Fruit fly (Drosophila melanogaster): ENCODE results near the gene Atu.

The Atu gene

DNA sequence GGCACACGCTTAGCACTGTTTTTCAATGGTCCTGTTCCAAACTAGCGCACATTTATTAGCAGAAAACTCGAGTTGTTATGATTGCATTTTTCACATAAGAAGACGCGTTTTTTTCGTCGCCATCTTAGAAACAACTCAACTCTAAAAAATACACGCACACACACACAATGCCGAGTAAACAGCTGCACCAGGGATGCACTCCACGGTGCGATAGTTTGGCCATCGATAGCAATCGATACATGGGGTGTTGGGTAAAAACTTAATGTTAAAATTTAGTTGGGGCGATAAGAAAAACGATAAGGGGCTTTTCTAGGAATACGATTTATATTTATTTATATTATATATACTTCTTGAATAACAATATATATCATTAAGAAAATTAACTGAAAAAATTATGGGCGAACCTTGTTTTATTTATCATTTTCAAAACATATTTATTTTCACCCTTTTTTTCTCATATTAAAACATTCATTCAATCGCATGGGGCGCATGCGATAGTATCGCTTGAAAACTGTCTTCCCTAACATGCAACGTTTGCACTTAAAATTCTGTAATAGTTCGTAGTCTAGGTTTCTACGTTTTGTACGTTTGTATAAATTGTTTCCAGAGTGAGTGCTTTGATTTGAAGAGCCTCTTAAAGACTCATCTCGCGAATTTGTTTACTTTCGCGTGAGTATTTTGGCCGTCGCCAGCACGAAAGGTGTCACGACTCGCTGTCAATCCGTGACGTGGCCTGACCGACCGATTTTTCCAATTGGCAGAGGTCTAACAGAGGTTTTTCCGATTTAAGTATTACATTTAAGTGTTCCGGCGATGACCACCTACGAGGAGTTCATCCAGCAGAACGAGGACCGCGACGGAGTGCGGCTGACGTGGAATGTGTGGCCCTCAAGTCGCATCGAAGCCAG lies 35.7 kb downstream of the Atu start, which contains the start of the genes MTA1-like and Sec23 (continued):
- TF ChIP-seq topi (GFP tag; optimal IDR thresholded peaks at IDR 0.05) (peak; percentile 40), CG32006 (GFP tag; optimal IDR thresholded peaks at IDR 0.05) (peak; percentile 66), cyc (GFP tag; optimal IDR thresholded peaks at IDR 0.05) (peak; percentile 51), CG8632 (GFP tag; optimal IDR thresholded peaks at IDR 0.05) (peak; percentile 61), achi (GFP tag; optimal IDR thresholded peaks at IDR 0.05) (peak; percentile 63), CG6792 (GFP tag; optimal IDR thresholded peaks at IDR 0.05) (peak; percentile 58), dsx (GFP tag; optimal IDR thresholded peaks at IDR 0.05; ENCODE audit: poor library complexity, severe bottlenecking) (peak; percentile 48), Blimp-1 (GFP tag; optimal IDR thresholded peaks at IDR 0.05) (no peak), eg (GFP tag; IDR thresholded peaks at IDR 0.05) (0 out of 3 replicates have a peak, but pooled peaks have one; percentile 38), CG6163 (GFP tag; IDR thresholded peaks at IDR 0.05) (peak; percentile 31; the same call in 1 of the 3 replicates)

DNA sequence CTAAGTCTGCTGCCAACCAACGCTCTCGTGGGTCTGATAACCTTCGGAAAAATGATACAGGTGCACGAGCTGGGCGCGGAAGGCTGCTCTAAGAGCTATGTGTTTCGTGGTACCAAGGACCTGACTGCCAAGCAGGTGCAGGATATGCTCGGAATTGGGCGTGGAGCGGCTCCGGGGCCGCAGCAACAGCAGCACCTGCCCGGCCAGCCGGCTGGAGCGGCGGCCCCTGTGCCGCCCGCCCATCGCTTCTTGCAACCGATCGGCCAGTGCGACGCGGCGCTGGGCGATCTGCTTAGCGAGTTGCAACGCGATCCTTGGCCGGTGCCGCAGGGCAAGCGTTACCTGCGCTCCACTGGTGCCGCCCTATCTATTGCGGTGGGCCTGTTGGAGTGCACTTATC lies 36.7 kb downstream of the Atu start:
- TF ChIP-seq CG10631 (GFP tag; optimal IDR thresholded peaks at IDR 0.05) (no peak), salr (GFP tag; optimal IDR thresholded peaks at IDR 0.05) (no peak), CG4318 (GFP tag; optimal IDR thresholded peaks at IDR 0.05) (no peak), fd59A (GFP tag; optimal IDR thresholded peaks at IDR 0.05) (no peak), CG31627 (GFP tag; optimal IDR thresholded peaks at IDR 0.05) (no peak), CG6808 (GFP tag; optimal IDR thresholded peaks at IDR 0.05) (no peak), CG11294 (GFP tag; IDR thresholded peaks at IDR 0.05) (no peak), svp (GFP tag) (no peak), CG15336 (GFP tag; IDR thresholded peaks at IDR 0.05) (no peak), vri (GFP tag; optimal IDR thresholded peaks at IDR 0.05) (no peak), Eip93F (GFP tag; optimal IDR thresholded peaks at IDR 0.05) (no peak), fkh (GFP tag; optimal IDR thresholded peaks at IDR 0.05) (no peak), OdsH (GFP tag; optimal IDR thresholded peaks at IDR 0.05) (no peak), net (GFP tag; optimal IDR thresholded peaks at IDR 0.05) (no peak), CG6792 (GFP tag; optimal IDR thresholded peaks at IDR 0.05) (no peak), CG11902 (GFP tag; optimal IDR thresholded peaks at IDR 0.05) (no peak), Sox102F (GFP tag; optimal IDR thresholded peaks at IDR 0.05) (no peak)

DNA sequence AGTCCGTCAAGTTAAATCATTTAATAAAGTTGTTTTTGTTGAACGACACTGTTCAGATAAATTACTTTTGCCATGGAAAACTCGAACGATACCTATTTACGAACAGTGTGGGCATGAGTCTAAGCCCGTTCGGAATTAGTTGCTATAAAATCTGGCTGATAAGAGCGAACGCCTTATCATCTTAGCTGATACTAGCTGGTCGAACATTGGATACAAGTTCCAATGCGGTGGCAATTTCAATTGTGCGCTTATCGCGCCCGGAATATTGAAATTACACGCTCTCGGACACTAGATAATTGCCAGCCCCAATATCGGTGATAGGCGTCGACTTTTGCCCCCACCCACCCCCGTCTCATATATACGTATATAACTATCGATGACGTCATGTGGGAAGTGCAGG lies 40.7 kb downstream of the Atu start:
- TF ChIP-seq pdm3 (GFP tag; optimal IDR thresholded peaks at IDR 0.05) (no peak), Met (GFP tag; optimal IDR thresholded peaks at IDR 0.05) (no peak), CG8319 (GFP tag; optimal IDR thresholded peaks at IDR 0.05) (no peak), CG4318 (GFP tag; optimal IDR thresholded peaks at IDR 0.05) (no peak), fkh (GFP tag; optimal IDR thresholded peaks at IDR 0.05) (no peak), CG6163 (GFP tag; IDR thresholded peaks at IDR 0.05) (no peak), Hr4 (GFP tag; optimal IDR thresholded peaks at IDR 0.05) (no peak), vri (GFP tag; optimal IDR thresholded peaks at IDR 0.05) (no peak), CG11294 (GFP tag; IDR thresholded peaks at IDR 0.05) (no peak), topi (GFP tag; optimal IDR thresholded peaks at IDR 0.05) (no peak), dsx (GFP tag; optimal IDR thresholded peaks at IDR 0.05; ENCODE audit: poor library complexity, severe bottlenecking) (no peak), CG6854 (GFP tag; optimal IDR thresholded peaks at IDR 0.05) (no peak), Hr39 (GFP tag; optimal IDR thresholded peaks at IDR 0.05) (no peak), svp (GFP tag) (no peak)

DNA sequence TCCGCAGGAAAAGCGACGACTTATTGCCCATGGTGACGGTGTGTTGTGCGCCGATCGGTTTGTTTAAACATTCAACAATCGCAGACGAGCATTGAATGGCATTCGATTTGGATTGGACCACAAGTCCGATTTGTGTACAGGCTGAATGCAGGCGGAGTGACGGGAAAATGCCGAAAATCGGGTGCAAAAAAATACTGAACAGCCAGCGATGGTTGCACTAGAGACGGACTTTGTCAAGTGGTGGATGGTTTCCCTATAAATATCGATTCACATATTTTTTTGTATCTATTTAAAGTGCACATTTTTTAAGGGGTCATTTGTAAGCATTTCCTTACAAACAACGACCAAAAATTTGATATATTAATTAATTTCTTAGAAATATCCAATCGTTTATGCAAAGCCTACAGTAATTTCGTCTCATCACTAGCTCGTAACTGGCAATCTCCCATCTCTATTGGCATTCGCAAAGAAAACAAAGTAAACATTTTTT lies 41.6 kb downstream of the Atu start, which contains the start of the genes elm and MED27:
TSS of gene elm (minus strand) at position 170 of the 490 bp plus-strand sequence.
TSS of gene MED27 (plus strand) at position 448 of the 490 bp plus-strand sequence.
- TF ChIP-seq CG31627 (GFP tag; optimal IDR thresholded peaks at IDR 0.05) (peak; percentile 97), pdm3 (GFP tag; optimal IDR thresholded peaks at IDR 0.05) (peak; percentile 94), Lpt (GFP tag; optimal IDR thresholded peaks at IDR 0.05) (peak; percentile 76), fd59A (GFP tag; optimal IDR thresholded peaks at IDR 0.05) (peak; percentile 80), fkh (GFP tag; optimal IDR thresholded peaks at IDR 0.05) (peak; percentile 96), Smox (GFP tag; optimal IDR thresholded peaks at IDR 0.05) (peak; percentile 92), dac (GFP tag; optimal IDR thresholded peaks at IDR 0.05) (peak; percentile 64), CG11294 (GFP tag; IDR thresholded peaks at IDR 0.05) (peak; percentile 67; the same call in 1 of the 2 replicates), CG10669 (GFP tag; optimal IDR thresholded peaks at IDR 0.05) (peak; percentile 82), vri (GFP tag; optimal IDR thresholded peaks at IDR 0.05) (peak; percentile 85), CG10631 (GFP tag; optimal IDR thresholded peaks at IDR 0.05) (peak; percentile 94), lz (GFP tag; optimal IDR thresholded peaks at IDR 0.05) (peak; percentile 96), Sox15 (GFP tag; optimal IDR thresholded peaks at IDR 0.05) (peak; percentile 94), OdsH (GFP tag; optimal IDR thresholded peaks at IDR 0.05) (peak; percentile 94), svp (GFP tag) (peak; percentile 98), Hr39 (GFP tag; optimal IDR thresholded peaks at IDR 0.05) (peak; percentile 95), topi (GFP tag; optimal IDR thresholded peaks at IDR 0.05) (peak; percentile 92), achi (GFP tag; optimal IDR thresholded peaks at IDR 0.05) (peak; percentile 89), CG3032 (tag; optimal IDR thresholded peaks at IDR 0.05) (peak; percentile 93), CG3919 (GFP tag; optimal IDR thresholded peaks at IDR 0.05) (peak; percentile 91), CG6163 (GFP tag; IDR thresholded peaks at IDR 0.05) (peak; percentile 87), CG8319 (GFP tag; optimal IDR thresholded peaks at IDR 0.05) (peak; percentile 86), Eip78C (GFP tag) (peak; percentile 95)
